Fruit fly (Drosophila melanogaster): ENCODE data around the gene Aps.

- TF ChIP-seq pan (optimal IDR thresholded peaks at IDR 0.05) (no peak), psq (optimal IDR thresholded peaks at IDR 0.05) (no peak), Dll (optimal IDR thresholded peaks at IDR 0.05) (no peak)
Measured at dm6 chr3L:10893156-10893784, 5.7 kb downstream of the Aps start.

Data from whole organism.